Worm (Caenorhabditis elegans): ENCODE measurements around the gene tbc-12.

ce11 chrX:2541003-2541521 lies 8.8 kb upstream of the tbc-12 start, which contains the start of gene F52H2.3:
- TF ChIP-seq nhr-28 (tag; optimal IDR thresholded peaks at IDR 0.05): no peak
- TF ChIP-seq lsy-2 (tag; optimal IDR thresholded peaks at IDR 0.05): no peak
- no peak for TF ChIP-seq ztf-11 (tag; optimal IDR thresholded peaks at IDR 0.05)

All from whole organism, mixed stage, embryonic.